Fruit fly (Drosophila melanogaster): Measurements from ENCODE around the gene Chc.

Gene Chc

DNA sequence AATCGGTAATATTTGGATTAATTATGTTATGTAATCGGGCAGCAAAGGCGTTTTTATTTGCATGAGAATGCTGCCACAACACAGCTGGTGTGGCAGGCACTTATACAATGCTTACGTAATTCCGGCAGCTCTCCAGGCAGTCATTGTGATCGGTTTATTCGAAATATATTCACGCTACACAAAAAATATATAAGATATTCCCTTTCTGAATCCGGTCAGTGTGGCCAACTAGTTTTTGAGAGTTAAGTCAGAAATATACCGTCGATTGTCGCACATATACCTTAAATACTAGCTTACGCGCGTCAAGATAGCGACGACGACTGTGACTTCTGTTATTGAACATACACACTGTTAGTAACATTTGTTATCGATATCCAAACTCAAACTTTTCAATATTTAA lies 13.7 kb upstream of the Chc start, which contains the start of gene sun (continued):
- TF ChIP-seq CG8944 (GFP tag; optimal IDR thresholded peaks at IDR 0.05) (no peak), CG1024 (GFP tag; IDR thresholded peaks at IDR 0.05) (no peak), HmgZ (tag; optimal IDR thresholded peaks at IDR 0.05) (no peak), Stat92E (GFP tag; optimal IDR thresholded peaks at IDR 0.05) (no peak), Gug (GFP tag; IDR thresholded peaks at IDR 0.05) (no peak), CG12659 (GFP tag; optimal IDR thresholded peaks at IDR 0.05) (peak; percentile 65), Spps (tag; optimal IDR thresholded peaks at IDR 0.05) (no peak), Sox100B (GFP tag; optimal IDR thresholded peaks at IDR 0.05) (no peak), HLH54F (GFP tag; optimal IDR thresholded peaks at IDR 0.05) (no peak), CG4617 (GFP tag; optimal IDR thresholded peaks at IDR 0.05; ENCODE audit: borderline replicate concordance) (peak; percentile 55), tup (GFP tag; optimal IDR thresholded peaks at IDR 0.05) (no peak), sisA (GFP tag; IDR thresholded peaks at IDR 0.05) (no peak), Dfd (GFP tag; optimal IDR thresholded peaks at IDR 0.05) (no peak), CG14710 (tag; optimal IDR thresholded peaks at IDR 0.05) (peak; percentile 23), kah (GFP tag; optimal IDR thresholded peaks at IDR 0.05) (no peak), CG16863 (GFP tag; optimal IDR thresholded peaks at IDR 0.05) (no peak), mirr (GFP tag; optimal IDR thresholded peaks at IDR 0.05) (no peak), Camta (GFP tag; optimal IDR thresholded peaks at IDR 0.05) (no peak), CG13296 (GFP tag; optimal IDR thresholded peaks at IDR 0.05) (no peak), crp (GFP tag; optimal IDR thresholded peaks at IDR 0.05) (peak in 1 of 2 experiments; percentile 50), hkb (optimal IDR thresholded peaks at IDR 0.05) (no peak), hkb (GFP tag; IDR thresholded peaks at IDR 0.05) (no peak), Elba2 (GFP tag; optimal IDR thresholded peaks at IDR 0.05) (no peak), CG11398 (GFP tag; optimal IDR thresholded peaks at IDR 0.05) (no peak), HLH4C (GFP tag; IDR thresholded peaks at IDR 0.05; ENCODE audit: partially characterized antibody) (0 out of 3 replicates have a peak, but pooled peaks have one; percentile 32), Med (GFP tag) (peak; percentile 82), Bgb (GFP tag; IDR thresholded peaks at IDR 0.05; ENCODE audit: partially characterized antibody) (peak; percentile 38; the same call in 1 of the 2 replicates), YL-1 (GFP tag; optimal IDR thresholded peaks at IDR 0.05) (peak; percentile 73), oc (tag; optimal IDR thresholded peaks at IDR 0.05) (no peak), Lhr (GFP tag; optimal IDR thresholded peaks at IDR 0.05) (peak; percentile 10), CG16815 (GFP tag; optimal IDR thresholded peaks at IDR 0.05) (no peak), CG2712 (tag; optimal IDR thresholded peaks at IDR 0.05) (peak; percentile 16), Fer1 (GFP tag; optimal IDR thresholded peaks at IDR 0.05) (no peak), CG12744 (GFP tag; optimal IDR thresholded peaks at IDR 0.05) (no peak), BEAF-32 (GFP tag; optimal IDR thresholded peaks at IDR 0.05) (peak; percentile 51), unc-4 (GFP tag; IDR thresholded peaks at IDR 0.05; ENCODE audit: partially characterized antibody) (peak; percentile 35; the same call in 1 of the 2 replicates), CG15011 (GFP tag; optimal IDR thresholded peaks at IDR 0.05) (no peak), bbx (GFP tag; IDR thresholded peaks at IDR 0.05; ENCODE audit: partially characterized antibody) (no peak), fru (optimal IDR thresholded peaks at IDR 0.05) (no peak), Dad (GFP tag; optimal IDR thresholded peaks at IDR 0.05) (no peak), eyg (GFP tag; optimal IDR thresholded peaks at IDR 0.05) (no peak), da (GFP tag; optimal IDR thresholded peaks at IDR 0.05) (no peak), CG17829 (tag; optimal IDR thresholded peaks at IDR 0.05) (peak; percentile 18), onecut (GFP tag; IDR thresholded peaks at IDR 0.05) (no peak), chn (GFP tag; optimal IDR thresholded peaks at IDR 0.05) (no peak)

Data from whole organism, embryonic.